Worm (Caenorhabditis elegans): ENCODE data around the gene F56A8.9.

- TF ChIP-seq sptf-1 (tag; optimal IDR thresholded peaks at IDR 0.05) (no peak), nhr-28 (tag; optimal IDR thresholded peaks at IDR 0.05) (no peak), elt-3 (tag; optimal IDR thresholded peaks at IDR 0.05) (no peak), ham-2 (GFP tag; optimal IDR thresholded peaks at IDR 0.05) (no peak), ztf-11 (tag; optimal IDR thresholded peaks at IDR 0.05) (no peak), lin-13 (tag; optimal IDR thresholded peaks at IDR 0.05) (no peak)
Measured at ce11 chrIII:13301983-13302382, 47.5 kb downstream of the F56A8.9 start.

Data from whole organism, mixed stage, embryonic.